Worm (Caenorhabditis elegans) whole organism, early embryonic: Measurements from ENCODE around the gene C45G9.2.
A peak's percentile ranks its signal among the peaks of the same experiment; 100 is the strongest.

ENCODE experiments used
- B0310.2 ChIP-seq: sonication (generic microtip); optimal IDR thresholded peaks from 2 replicates; lab custom pipeline; 2016; ENCODE audit warnings: mild to moderate bottlenecking, missing genetic modification characterization, missing compliant biosample characterization
- F13C5.2 ChIP-seq: sonication (generic microtip); optimal IDR thresholded peaks from 2 replicates; lab custom pipeline; 2017; ENCODE audit warnings: mild to moderate bottlenecking, missing genetic modification characterization, inconsistent platforms, missing compliant biosample characterization
- aly-1 ChIP-seq: sonication (generic microtip); optimal IDR thresholded peaks from 2 replicates; lab custom pipeline; 2016; ENCODE audit warnings: missing genetic modification characterization, missing compliant biosample characterization
- ama-1 ChIP-seq: fragments of 150-350 bp; optimal IDR thresholded peaks from 2 replicates; lab custom pipeline; 2014
- ceh-13 ChIP-seq: fragments of 200-800 bp; sonication (Bioruptor generic); optimal IDR thresholded peaks from 2 replicates; lab custom pipeline; 2018; ENCODE audit warnings: mild to moderate bottlenecking, missing genetic modification characterization, missing compliant biosample characterization
- ceh-36 ChIP-seq: sonication (generic microtip); optimal IDR thresholded peaks from 2 replicates; lab custom pipeline; 2016; ENCODE audit warnings: missing genetic modification characterization, inconsistent platforms, missing compliant biosample characterization
- ets-7 ChIP-seq: sonication (generic microtip); optimal IDR thresholded peaks from 2 replicates; lab custom pipeline; 2016; ENCODE audit warnings: missing genotype, missing genetic modification characterization, missing compliant biosample characterization
- flt-1 ChIP-seq: fragments of 200-800 bp; sonication (Bioruptor generic); IDR thresholded peaks from 2 replicates; pipeline ENCODE4 v1.3.6; 2022; ENCODE audit warnings: missing genetic modification characterization, missing compliant biosample characterization
- hmbx-1 ChIP-seq: sonication (generic microtip); optimal IDR thresholded peaks from 2 replicates; lab custom pipeline; 2016; ENCODE audit warnings: mild to moderate bottlenecking, missing genetic modification characterization, missing compliant biosample characterization
- hmg-4 ChIP-seq: fragments of 200-800 bp; sonication (Bioruptor generic); optimal IDR thresholded peaks from 2 replicates; lab custom pipeline; 2018; ENCODE audit warnings: mild to moderate bottlenecking, missing genetic modification characterization, missing compliant biosample characterization
- hnd-1 ChIP-seq: sonication (generic microtip); optimal IDR thresholded peaks from 2 replicates; lab custom pipeline; 2016; ENCODE audit warnings: missing genetic modification characterization, missing compliant biosample characterization
- pes-1 ChIP-seq: fragments of 200-800 bp; sonication (Bioruptor generic); IDR thresholded peaks from 2 replicates; pipeline ENCODE4 v1.3.6; 2022; ENCODE audit warnings: missing genetic modification reagents, missing genetic modification characterization, missing compliant biosample characterization
- scrt-1 ChIP-seq: fragments of 200-800 bp; sonication (Bioruptor generic); IDR thresholded peaks from 2 replicates; pipeline ENCODE4 v1.3.6; 2022; ENCODE audit warnings: missing genetic modification characterization, missing compliant biosample characterization
- sea-1 ChIP-seq: fragments of 200-800 bp; sonication (Bioruptor generic); conservative IDR thresholded peaks from 2 replicates; pipeline ENCODE4 v1.3.6; 2022; ENCODE audit warnings: missing genetic modification characterization, missing compliant biosample characterization
- tbx-11 ChIP-seq: fragments of 200-800 bp; sonication (Bioruptor generic); IDR thresholded peaks from 2 replicates; pipeline ENCODE4 v1.3.6; 2022; ENCODE audit warnings: missing genetic modification characterization, missing compliant biosample characterization
- tbx-37 ChIP-seq: fragments of 200-800 bp; sonication (Bioruptor generic); conservative IDR thresholded peaks from 2 replicates; pipeline ENCODE4 v1.3.6; 2022; ENCODE audit warnings: missing genetic modification reagents, missing genetic modification characterization, missing compliant biosample characterization
- tra-4 ChIP-seq: sonication (generic microtip); optimal IDR thresholded peaks from 2 replicates; lab custom pipeline; 2017; ENCODE audit warnings: missing genetic modification characterization, missing compliant biosample characterization

Gene C45G9.2

ce11 chrIII:5076569-5076968 lies 7.7 kb downstream of the C45G9.2 start:
- no peak for TF ChIP-seq scrt-1
- no peak for TF ChIP-seq ets-7 (tag; lab: Kevin White, UChicago)
- TF ChIP-seq tra-4 (tag; lab: Kevin White, UChicago) = no peak
- TF ChIP-seq hmg-4 (GFP tag; lab: Kevin White, UChicago) = no peak
- TF ChIP-seq tbx-37 (GFP tag; lab: Robert Waterston, UW) = no peak
- TF ChIP-seq tbx-11 (GFP tag; lab: Robert Waterston, UW) = no peak

DNA sequence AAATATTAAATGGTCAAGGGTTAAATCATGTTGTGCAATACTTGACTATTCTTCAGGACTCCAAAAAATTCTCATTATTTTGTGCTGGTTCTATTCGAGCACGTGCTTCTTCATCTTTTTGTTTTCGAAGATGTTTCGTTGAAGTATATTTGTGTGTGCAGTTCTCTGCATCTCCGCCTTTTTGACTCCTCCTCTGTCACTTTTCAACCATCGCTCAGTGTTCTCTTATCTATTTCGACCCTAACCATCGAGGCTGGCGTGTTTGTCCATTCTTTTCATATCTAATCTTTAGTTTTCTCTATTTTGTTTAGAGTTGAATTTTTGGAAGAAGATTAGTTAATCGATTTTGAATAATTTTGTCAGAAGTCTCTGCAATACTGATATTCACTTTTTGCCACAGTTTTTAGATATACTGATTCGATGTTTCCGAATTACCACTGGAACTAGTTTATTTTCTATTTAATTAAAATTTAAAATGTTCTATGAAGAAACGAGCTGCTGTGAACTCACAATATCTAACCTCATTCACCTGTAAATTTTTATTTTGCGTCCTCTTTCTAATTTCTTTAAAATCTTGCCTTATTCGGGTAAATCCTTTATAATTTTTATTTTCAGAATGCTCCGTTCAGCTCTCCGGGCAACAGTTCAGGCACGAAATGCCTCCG lies 8.4 kb downstream of the C45G9.2 start, which contains the start of gene alh-1:
TSS of gene alh-1 (plus strand) at position 615 of the 665 bp plus-strand sequence.
- TF ChIP-seq tbx-37 (GFP tag; lab: Robert Waterston, UW) = no peak
- no peak for TF ChIP-seq ceh-36 (tag; lab: Kevin White, UChicago)
- TF ChIP-seq F13C5.2 (tag; lab: Kevin White, UChicago) = no peak
- TF ChIP-seq ama-1 (lab: Kevin White, UChicago) = no peak
- no peak for TF ChIP-seq sea-1
- no peak for TF ChIP-seq tra-4 (tag; lab: Kevin White, UChicago)
- TF ChIP-seq B0310.2 (tag; lab: Kevin White, UChicago) = no peak
- TF ChIP-seq hmbx-1 (tag; lab: Kevin White, UChicago) = no peak
- TF ChIP-seq ets-7 (tag; lab: Kevin White, UChicago) = no peak
- no peak for TF ChIP-seq flt-1 (GFP tag; lab: Robert Waterston, UW)
- no peak for TF ChIP-seq tbx-11 (GFP tag; lab: Robert Waterston, UW)
- no peak for TF ChIP-seq ceh-13 (GFP tag; lab: Kevin White, UChicago)
- TF ChIP-seq hmg-4 (GFP tag; lab: Kevin White, UChicago) = no peak
- no peak for TF ChIP-seq scrt-1
- no peak for TF ChIP-seq pes-1 (GFP tag; lab: Robert Waterston, UW)
- no peak for TF ChIP-seq aly-1 (tag; lab: Kevin White, UChicago)

DNA sequence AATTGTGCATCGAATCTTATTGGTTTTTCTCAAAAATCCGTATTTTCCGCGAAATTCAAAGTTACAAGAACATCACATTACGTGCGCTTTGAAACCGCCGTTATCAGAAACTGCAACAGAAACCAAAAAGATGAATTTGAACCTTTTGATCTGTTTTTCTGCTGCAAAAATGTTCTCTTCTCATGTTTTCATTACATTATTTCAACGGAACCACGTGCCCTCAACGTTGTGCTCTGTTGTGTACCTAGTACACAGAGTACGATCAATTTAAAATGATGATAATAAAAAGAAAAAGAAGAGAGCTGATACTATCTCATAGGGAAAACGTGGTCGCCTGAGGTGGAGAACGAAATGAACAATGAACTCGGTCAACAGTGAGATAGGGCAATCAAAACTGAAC lies 9.2 kb downstream of the C45G9.2 start:
- TF ChIP-seq pes-1 (GFP tag; lab: Robert Waterston, UW) (no peak), ceh-36 (tag; lab: Kevin White, UChicago) (no peak), F13C5.2 (tag; lab: Kevin White, UChicago) (no peak), hmbx-1 (tag; lab: Kevin White, UChicago) (no peak), tbx-11 (GFP tag; lab: Robert Waterston, UW) (no peak), hmg-4 (GFP tag; lab: Kevin White, UChicago) (no peak), sea-1 (no peak), ama-1 (lab: Kevin White, UChicago) (no peak), tra-4 (tag; lab: Kevin White, UChicago) (no peak), flt-1 (GFP tag; lab: Robert Waterston, UW) (no peak), ets-7 (tag; lab: Kevin White, UChicago) (no peak), aly-1 (tag; lab: Kevin White, UChicago) (no peak), ceh-13 (GFP tag; lab: Kevin White, UChicago) (no peak), scrt-1 (no peak), B0310.2 (tag; lab: Kevin White, UChicago) (no peak), tbx-37 (GFP tag; lab: Robert Waterston, UW) (no peak), hnd-1 (tag; lab: Kevin White, UChicago) (no peak)

DNA sequence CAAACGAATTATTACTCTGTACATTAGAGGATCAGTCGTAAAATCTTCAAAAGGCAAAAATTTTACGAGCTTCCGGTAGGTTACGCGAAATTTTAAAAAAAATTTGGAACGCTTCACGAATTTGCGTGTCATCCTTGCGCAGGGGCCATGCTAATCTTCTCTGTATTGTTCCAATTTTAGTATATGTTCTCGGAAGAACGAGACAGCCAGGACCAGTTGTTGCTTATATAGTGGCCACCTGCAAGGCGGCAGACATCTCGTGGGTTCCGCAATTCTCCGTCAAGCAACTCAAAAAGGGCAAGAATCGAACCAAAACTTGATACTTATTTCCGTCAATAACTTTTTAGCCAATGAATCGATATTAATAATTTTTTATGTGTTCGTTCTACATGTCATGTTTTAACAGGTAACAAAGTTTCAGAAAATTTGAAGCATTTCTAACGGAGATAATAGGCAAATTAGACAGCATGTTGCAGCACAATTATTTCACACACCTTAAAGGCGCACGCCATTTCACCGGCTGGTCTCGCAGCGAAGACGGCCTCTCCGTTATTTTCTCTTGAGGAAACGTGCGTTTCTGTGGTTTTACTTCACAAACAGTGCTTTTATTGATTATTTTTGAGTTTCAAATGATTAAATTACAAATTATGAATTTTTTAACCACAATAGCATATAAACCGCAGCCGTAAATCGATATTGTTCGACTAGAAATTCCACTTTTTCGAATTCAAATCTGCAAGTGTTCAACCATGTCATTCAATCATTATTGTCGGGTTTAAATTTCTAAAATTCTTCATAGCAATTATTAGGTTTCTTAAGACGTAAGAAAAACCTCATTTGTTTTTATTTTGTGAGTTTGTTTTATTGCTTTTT lies 12.1 kb downstream of the C45G9.2 start:
- TF ChIP-seq ceh-13 (GFP tag; lab: Kevin White, UChicago) = peak; percentile 24
- TF ChIP-seq pes-1 (GFP tag; lab: Robert Waterston, UW) = peak; percentile 85
- peak; percentile 65 for TF ChIP-seq hnd-1 (tag; lab: Kevin White, UChicago)
- TF ChIP-seq scrt-1 = peak; percentile 79
- peak; percentile 70 for TF ChIP-seq F13C5.2 (tag; lab: Kevin White, UChicago)
- TF ChIP-seq flt-1 (GFP tag; lab: Robert Waterston, UW) = peak; percentile 75
- TF ChIP-seq tbx-37 (GFP tag; lab: Robert Waterston, UW) = peak; percentile 65
- TF ChIP-seq ama-1 (lab: Kevin White, UChicago) = no peak
- peak; percentile 74 for TF ChIP-seq B0310.2 (tag; lab: Kevin White, UChicago)
- TF ChIP-seq ceh-36 (tag; lab: Kevin White, UChicago) = peak; percentile 81
- peak; percentile 53 for TF ChIP-seq tra-4 (tag; lab: Kevin White, UChicago)
- peak; percentile 70 for TF ChIP-seq ets-7 (tag; lab: Kevin White, UChicago)
- TF ChIP-seq tbx-11 (GFP tag; lab: Robert Waterston, UW) = peak; percentile 82
- TF ChIP-seq hmg-4 (GFP tag; lab: Kevin White, UChicago) = peak; percentile 84
- TF ChIP-seq aly-1 (tag; lab: Kevin White, UChicago) = no peak
- TF ChIP-seq hmbx-1 (tag; lab: Kevin White, UChicago) = no peak
- TF ChIP-seq sea-1 = peak; percentile 90

- TF ChIP-seq B0310.2 (tag; lab: Kevin White, UChicago) (no peak), aly-1 (tag; lab: Kevin White, UChicago) (no peak), hnd-1 (tag; lab: Kevin White, UChicago) (no peak), hmbx-1 (tag; lab: Kevin White, UChicago) (no peak), ceh-13 (GFP tag; lab: Kevin White, UChicago) (no peak), scrt-1 (no peak), pes-1 (GFP tag; lab: Robert Waterston, UW) (no peak), hmg-4 (GFP tag; lab: Kevin White, UChicago) (no peak), tbx-11 (GFP tag; lab: Robert Waterston, UW) (no peak), F13C5.2 (tag; lab: Kevin White, UChicago) (no peak), tra-4 (tag; lab: Kevin White, UChicago) (no peak), tbx-37 (GFP tag; lab: Robert Waterston, UW) (no peak), ceh-36 (tag; lab: Kevin White, UChicago) (no peak), ama-1 (lab: Kevin White, UChicago) (no peak), ets-7 (tag; lab: Kevin White, UChicago) (no peak)
Measured at ce11 chrIII:5081573-5081823, 12.6 kb downstream of the C45G9.2 start, which contains the start of gene cox-6A. cox-6A (plus strand) TSS chrIII:5081724.
